Worm (Caenorhabditis elegans): ENCODE results near the gene Y97E10AR.1.

Gene Y97E10AR.1

ce11 chrV:8028825-8029489, 27.7 kb downstream of the Y97E10AR.1 start, which contains the start of gene oma-2 (continued):
- TF ChIP-seq ZK185.1 (tag; optimal IDR thresholded peaks at IDR 0.05; ENCODE audit: poor library complexity, severe bottlenecking), result peak; percentile 18
- peak; percentile 47; the same call in 1 of the 2 replicates for TF ChIP-seq mcd-1 (GFP tag; IDR thresholded peaks at IDR 0.05)
- TF ChIP-seq hsf-1 (GFP tag; IDR thresholded peaks at IDR 0.05), result peak; percentile 90
- 0 out of 2 replicates have a peak, but pooled peaks have one; percentile 22 for TF ChIP-seq B0019.2 (GFP tag; conservative IDR thresholded peaks at IDR 0.05)
- TF ChIP-seq B0035.1 (tag; optimal IDR thresholded peaks at IDR 0.05), result no peak
- no peak for TF ChIP-seq nhr-27 (tag; optimal IDR thresholded peaks at IDR 0.05)
- no peak for TF ChIP-seq C06A6.2 (GFP tag; conservative IDR thresholded peaks at IDR 0.05)
- no peak for TF ChIP-seq F10E7.11 (tag; optimal IDR thresholded peaks at IDR 0.05)
- TF ChIP-seq madf-3 (GFP tag; IDR thresholded peaks at IDR 0.05), result 0 out of 2 replicates have a peak, but pooled peaks have one; percentile 16
- peak; percentile 84 for TF ChIP-seq ceh-91 (GFP tag; IDR thresholded peaks at IDR 0.05)
- peak; percentile 87 for TF ChIP-seq F33H1.4 (GFP tag; IDR thresholded peaks at IDR 0.05)
- TF ChIP-seq F23B12.7 (tag; optimal IDR thresholded peaks at IDR 0.05; ENCODE audit: insufficient read depth), result peak; percentile 26
- peak; percentile 82 for TF ChIP-seq efl-1 (GFP tag; optimal IDR thresholded peaks at IDR 0.05)
- TF ChIP-seq tlf-1 (GFP tag; optimal IDR thresholded peaks at IDR 0.05), result peak; percentile 45
- TF ChIP-seq lin-54 (GFP tag; optimal IDR thresholded peaks at IDR 0.05), result peak; percentile 58
- TF ChIP-seq hlh-26 (GFP tag; conservative IDR thresholded peaks at IDR 0.05), result no peak
- TF ChIP-seq ztf-18 (tag; optimal IDR thresholded peaks at IDR 0.05), result peak; percentile 37
- no peak for TF ChIP-seq egl-44 (GFP tag; IDR thresholded peaks at IDR 0.05)
- TF ChIP-seq D2030.7 (GFP tag; IDR thresholded peaks at IDR 0.05), result peak; percentile 89
- no peak for TF ChIP-seq akir-1 (GFP tag; optimal IDR thresholded peaks at IDR 0.05)
- no peak for TF ChIP-seq nfya-2 (GFP tag; IDR thresholded peaks at IDR 0.05)
- TF ChIP-seq rcor-1 (GFP tag; IDR thresholded peaks at IDR 0.05), result peak; percentile 49

- TF ChIP-seq zim-3 (tag; optimal IDR thresholded peaks at IDR 0.05) (no peak), F22D6.2 (tag; optimal IDR thresholded peaks at IDR 0.05) (no peak), hsf-1 (GFP tag; IDR thresholded peaks at IDR 0.05) (peak; percentile 82), mcd-1 (GFP tag; IDR thresholded peaks at IDR 0.05) (peak; percentile 90), bed-1 (GFP tag; IDR thresholded peaks at IDR 0.05) (no peak), ceh-79 (tag; optimal IDR thresholded peaks at IDR 0.05) (no peak), ekl-4 (GFP tag; IDR thresholded peaks at IDR 0.05) (0 out of 2 replicates have a peak, but pooled peaks have one; percentile 47), madf-6 (GFP tag; IDR thresholded peaks at IDR 0.05) (peak; percentile 58), hlh-12 (tag; optimal IDR thresholded peaks at IDR 0.05) (no peak), aptf-2 (GFP tag; conservative IDR thresholded peaks at IDR 0.05) (no peak), lir-1 (GFP tag; conservative IDR thresholded peaks at IDR 0.05) (no peak), lsl-1 (GFP tag; optimal IDR thresholded peaks at IDR 0.05) (peak; percentile 53), tbp1 (GFP tag; optimal IDR thresholded peaks at IDR 0.05) (peak; percentile 6), F49E8.2 (tag; optimal IDR thresholded peaks at IDR 0.05; ENCODE audit: insufficient read depth) (peak; percentile 77), C06A6.2 (GFP tag; conservative IDR thresholded peaks at IDR 0.05) (no peak), xnd-1 (tag; optimal IDR thresholded peaks at IDR 0.05) (peak; percentile 46), dpl-1 (GFP tag; optimal IDR thresholded peaks at IDR 0.05) (peak; percentile 42), snpc-4 (GFP tag; optimal IDR thresholded peaks at IDR 0.05) (no peak), snpc-4 (tag; optimal IDR thresholded peaks at IDR 0.05) (peak in 2 of 4 experiments; percentile 11 to 50), lin-35 (GFP tag; optimal IDR thresholded peaks at IDR 0.05) (peak in 2 of 3 experiments; percentile 18 to 77), lin-54 (GFP tag; optimal IDR thresholded peaks at IDR 0.05) (peak; percentile 88), cebp-1 (GFP tag; IDR thresholded peaks at IDR 0.05) (no peak), cebp-1 (tag; optimal IDR thresholded peaks at IDR 0.05) (peak; percentile 42), Y56A3A.18 (GFP tag; IDR thresholded peaks at IDR 0.05) (0 out of 2 replicates have a peak, but pooled peaks have one; percentile 26), B0336.3 (GFP tag; IDR thresholded peaks at IDR 0.05) (peak; percentile 55), Y95B8A.8 (GFP tag; IDR thresholded peaks at IDR 0.05) (0 out of 2 replicates have a peak, but pooled peaks have one; percentile 16), nfya-2 (GFP tag; IDR thresholded peaks at IDR 0.05) (no peak), nhr-179 (tag; optimal IDR thresholded peaks at IDR 0.05) (no peak), F23B12.7 (tag; optimal IDR thresholded peaks at IDR 0.05; ENCODE audit: insufficient read depth) (peak; percentile 78), nfyb-1 (GFP tag; IDR thresholded peaks at IDR 0.05) (no peak)
These were observed 29.9 kb downstream of the Y97E10AR.1 start, which contains the start of gene vars-1 for ce11 chrV:8031121-8031520. TSS of gene vars-1 (plus strand) at chrV:8031411.

Data from whole organism, young adult.